Worm (Caenorhabditis elegans) whole organism, L4 larva: Measurements from ENCODE around the gene ZK809.9.

Experiments used
- ceh-28 ChIP-seq: fragments of 150-350 bp; optimal IDR thresholded peaks from 2 replicates; lab custom pipeline; 2014; ENCODE audit warnings: missing biosample characterization, missing genetic modification reagents, missing genetic modification characterization
- ceh-44 ChIP-seq: fragments of 200-800 bp; sonication (Bioruptor generic); IDR thresholded peaks from 2 replicates; pipeline ENCODE4 v1.3.6; 2022; ENCODE audit warnings: missing genetic modification reagents, missing genetic modification characterization, missing compliant biosample characterization
- ces-1 ChIP-seq: fragments of 150-350 bp; sonication (generic microtip); optimal IDR thresholded peaks from 4 replicates; lab custom pipeline; 2014; ENCODE audit warnings: missing biosample characterization, missing genetic modification reagents, missing genetic modification characterization
- dpl-1 ChIP-seq: fragments of 150-350 bp; optimal IDR thresholded peaks from 2 replicates; lab custom pipeline; 2014; ENCODE audit warnings: missing biosample characterization, missing genetic modification reagents, missing genetic modification characterization
- egl-27 ChIP-seq: sonication (generic microtip); optimal IDR thresholded peaks from 3 replicates; lab custom pipeline; 2017; ENCODE audit warnings: missing biosample characterization, missing genetic modification reagents, missing genetic modification characterization
- fkh-10 ChIP-seq: fragments of 150-350 bp; optimal IDR thresholded peaks from 2 replicates; lab custom pipeline; 2014; ENCODE audit warnings: missing biosample characterization, missing genetic modification reagents, missing genetic modification characterization
- gei-8 ChIP-seq: fragments of 200-800 bp; sonication (Bioruptor generic); optimal IDR thresholded peaks from 2 replicates; lab custom pipeline; 2018; ENCODE audit warnings: mild to moderate bottlenecking, missing genetic modification characterization, missing compliant biosample characterization
- lin-1 ChIP-seq: fragments of 200-800 bp; sonication (Bioruptor generic); IDR thresholded peaks from 2 replicates; pipeline ENCODE4 v1.3.6; 2022; ENCODE audit warnings: missing genetic modification reagents, missing genetic modification characterization, missing compliant biosample characterization
- lin-13 ChIP-seq: fragments of 150-350 bp; optimal IDR thresholded peaks from 2 replicates; lab custom pipeline; 2014; ENCODE audit warnings: missing biosample characterization, missing genetic modification reagents, missing genetic modification characterization
- lsy-2 ChIP-seq, 2 experiments: fragments of 150-350 bp in 1 of 2; sonication (generic microtip) in 1 of 2; optimal IDR thresholded peaks; 2 replicates each; lab custom pipeline; 2014 to 2017; ENCODE audit warnings: missing biosample characterization in 2 of 2, missing genetic modification characterization in 2 of 2
- mep-1 ChIP-seq: fragments of 150-350 bp; sonication (generic microtip); optimal IDR thresholded peaks from 3 replicates; lab custom pipeline; 2014; ENCODE audit warnings: missing biosample characterization, missing genetic modification characterization
- zag-1 ChIP-seq: fragments of 150-350 bp; optimal IDR thresholded peaks from 2 replicates; lab custom pipeline; 2014; ENCODE audit warnings: missing biosample characterization, missing genetic modification characterization
- zfp-2 ChIP-seq: sonication (generic microtip); optimal IDR thresholded peaks from 2 replicates; lab custom pipeline; 2016; ENCODE audit warnings: mild to moderate bottlenecking, missing genetic modification characterization, missing compliant biosample characterization

ce11 chrIV:11646908-11647307 lies 18.2 kb upstream of the ZK809.9 start:
- TF ChIP-seq ces-1 (no peak), zag-1 (tag; lab: Kevin White, UChicago) (no peak), dpl-1 (GFP tag; lab: Kevin White, UChicago) (no peak), ceh-28 (tag; lab: Kevin White, UChicago) (no peak), ceh-44 (GFP tag; lab: Robert Waterston, UW) (no peak), zfp-2 (no peak), mep-1 (no peak), lin-13 (GFP tag; lab: Kevin White, UChicago) (no peak), gei-8 (GFP tag; lab: Kevin White, UChicago) (no peak), lin-1 (GFP tag; lab: Robert Waterston, UW) (no peak), egl-27 (tag; lab: Kevin White, UChicago) (no peak), lsy-2 (tag; optimal IDR thresholded peaks at IDR 0.05; lab: Kevin White, UChicago) (no peak), fkh-10 (no peak)
